Worm (Caenorhabditis elegans) whole organism, late embryonic: ENCODE results near the gene lsy-13.
A peak's percentile ranks its signal among the peaks of the same experiment; 100 is the strongest.
"Not testable (repeated sequence)": the region's sequence is repeated elsewhere in the genome, so short reads cannot be mapped to it uniquely, and the experiment has no call there.

Experiments
- C08G9.2 ChIP-seq: sonication (generic microtip); optimal IDR thresholded peaks from 2 replicates; lab custom pipeline; 2016; ENCODE audit warnings: mild to moderate bottlenecking, missing genetic modification characterization, moderate library complexity, missing compliant biosample characterization
- F13H6.1 ChIP-seq: sonication (generic microtip); optimal IDR thresholded peaks from 2 replicates; lab custom pipeline; 2016; ENCODE audit warnings: missing genetic modification characterization, missing compliant biosample characterization
- T23F11.4 ChIP-seq: fragments of 200-800 bp; sonication (Bioruptor generic); optimal IDR thresholded peaks from 2 replicates; lab custom pipeline; 2018; ENCODE audit warnings: mild to moderate bottlenecking, missing genetic modification characterization, missing compliant biosample characterization
- Y22D7AL.16 ChIP-seq: sonication (generic microtip); optimal IDR thresholded peaks from 2 replicates; lab custom pipeline; 2016; ENCODE audit warnings: missing genetic modification characterization, missing compliant biosample characterization
- ceh-14 ChIP-seq: sonication (generic microtip); optimal IDR thresholded peaks from 2 replicates; lab custom pipeline; 2016; ENCODE audit warnings: missing genotype, missing genetic modification characterization, missing compliant biosample characterization
- ceh-18 ChIP-seq: sonication (generic microtip); optimal IDR thresholded peaks from 2 replicates; lab custom pipeline; 2016; ENCODE audit warnings: missing genetic modification characterization, missing compliant biosample characterization
- ceh-2 ChIP-seq: sonication (generic microtip); optimal IDR thresholded peaks from 2 replicates; lab custom pipeline; 2016; ENCODE audit warnings: missing genotype, missing genetic modification characterization, missing compliant biosample characterization
- ceh-22 ChIP-seq: sonication (generic microtip); optimal IDR thresholded peaks from 2 replicates; lab custom pipeline; 2017; ENCODE audit warnings: missing biosample characterization, missing genetic modification characterization
- ceh-24 ChIP-seq: sonication (generic microtip); optimal IDR thresholded peaks from 2 replicates; lab custom pipeline; 2016; ENCODE audit warnings: mild to moderate bottlenecking, missing genetic modification characterization, missing compliant biosample characterization
- ceh-34 ChIP-seq: sonication (generic microtip); optimal IDR thresholded peaks from 2 replicates; lab custom pipeline; 2016; ENCODE audit warnings: mild to moderate bottlenecking, missing genetic modification characterization, missing compliant biosample characterization
- ceh-6 ChIP-seq: fragments of 200-800 bp; sonication (Bioruptor generic); optimal IDR thresholded peaks from 2 replicates; lab custom pipeline; 2018; ENCODE audit warnings: mild to moderate bottlenecking, missing genetic modification characterization, missing compliant biosample characterization
- ceh-9 ChIP-seq: sonication (generic microtip); optimal IDR thresholded peaks from 2 replicates; lab custom pipeline; 2016; ENCODE audit warnings: mild to moderate bottlenecking, missing genetic modification characterization, inconsistent platforms, missing compliant biosample characterization
- ets-4 ChIP-seq: sonication (generic microtip); optimal IDR thresholded peaks from 2 replicates; lab custom pipeline; 2016; ENCODE audit warnings: missing genetic modification characterization, missing compliant biosample characterization
- eyg-1 ChIP-seq: sonication (generic microtip); optimal IDR thresholded peaks from 2 replicates; lab custom pipeline; 2016; ENCODE audit warnings: missing genotype, missing genetic modification characterization, missing compliant biosample characterization
- fkh-10 ChIP-seq: fragments of 150-350 bp; optimal IDR thresholded peaks from 2 replicates; lab custom pipeline; 2014; ENCODE audit warnings: missing biosample characterization, missing genetic modification reagents, missing genetic modification characterization
- gmeb-2 ChIP-seq: sonication (generic microtip); optimal IDR thresholded peaks from 2 replicates; lab custom pipeline; 2016; ENCODE audit warnings: missing genetic modification characterization, inconsistent platforms, missing compliant biosample characterization
- hlh-13 ChIP-seq: fragments of 200-800 bp; sonication (Bioruptor generic); optimal IDR thresholded peaks from 2 replicates; lab custom pipeline; 2018; ENCODE audit warnings: mild to moderate bottlenecking, missing genetic modification characterization, missing compliant biosample characterization
- hlh-15 ChIP-seq: sonication (generic microtip); optimal IDR thresholded peaks from 2 replicates; lab custom pipeline; 2016; ENCODE audit warnings: missing genetic modification characterization, missing compliant biosample characterization
- hlh-30 ChIP-seq: sonication (generic microtip); optimal IDR thresholded peaks from 2 replicates; lab custom pipeline; 2017; ENCODE audit warnings: antibody characterized with exemption, missing genetic modification characterization, missing compliant biosample characterization; ENCODE audit not compliant: insufficient read depth
- hlh-6 ChIP-seq: sonication (generic microtip); optimal IDR thresholded peaks from 2 replicates; lab custom pipeline; 2016; ENCODE audit warnings: missing genotype, missing genetic modification characterization, missing compliant biosample characterization
- hlh-8 ChIP-seq: sonication (generic microtip); optimal IDR thresholded peaks from 2 replicates; lab custom pipeline; 2016; ENCODE audit warnings: missing genotype, missing genetic modification characterization, missing compliant biosample characterization
- lim-6 ChIP-seq: sonication (generic microtip); optimal IDR thresholded peaks from 2 replicates; lab custom pipeline; 2016; ENCODE audit warnings: missing genetic modification characterization, missing compliant biosample characterization
- nfya-1 ChIP-seq: sonication (generic microtip); optimal IDR thresholded peaks from 2 replicates; lab custom pipeline; 2017; ENCODE audit warnings: missing genetic modification characterization, mild to moderate bottlenecking, missing compliant biosample characterization, antibody characterized with exemption, moderate library complexity
- nhr-232 ChIP-seq: sonication (generic microtip); optimal IDR thresholded peaks from 2 replicates; lab custom pipeline; 2016; ENCODE audit warnings: missing genetic modification characterization, missing compliant biosample characterization
- pag-3 ChIP-seq: sonication (generic microtip); optimal IDR thresholded peaks from 2 replicates; lab custom pipeline; 2016; ENCODE audit warnings: missing compliant biosample characterization, missing genetic modification characterization, borderline replicate concordance
- pat-9 ChIP-seq: fragments of 200-800 bp; sonication (Bioruptor generic); optimal IDR thresholded peaks from 2 replicates; lab custom pipeline; 2018; ENCODE audit warnings: mild to moderate bottlenecking, missing genetic modification characterization, moderate library complexity, missing compliant biosample characterization
- pax-1 ChIP-seq: fragments of 150-350 bp; optimal IDR thresholded peaks from 2 replicates; lab custom pipeline; 2014; ENCODE audit warnings: missing biosample characterization, missing genetic modification characterization
- pha-2 ChIP-seq: sonication (generic microtip); optimal IDR thresholded peaks from 2 replicates; lab custom pipeline; 2017; ENCODE audit warnings: mild to moderate bottlenecking, missing genetic modification characterization, missing compliant biosample characterization
- pha-4 ChIP-seq: fragments of 150-350 bp; optimal IDR thresholded peaks from 2 replicates; lab custom pipeline; 2018; ENCODE audit warnings: missing biosample characterization, missing genetic modification reagents, missing genetic modification characterization
- pros-1 ChIP-seq: fragments of 150-350 bp; optimal IDR thresholded peaks from 2 replicates; lab custom pipeline; 2014; ENCODE audit warnings: missing biosample characterization, missing genetic modification reagents, missing genetic modification characterization
- ref-2 ChIP-seq: sonication (generic microtip); optimal IDR thresholded peaks from 2 replicates; lab custom pipeline; 2016; ENCODE audit warnings: missing genetic modification characterization, missing compliant biosample characterization
- sdc-2 ChIP-seq: sonication (generic microtip); optimal IDR thresholded peaks from 2 replicates; lab custom pipeline; 2016; ENCODE audit warnings: missing genotype, missing genetic modification characterization, missing compliant biosample characterization
- tbx-2 ChIP-seq: sonication (generic microtip); optimal IDR thresholded peaks from 2 replicates; lab custom pipeline; 2016; ENCODE audit warnings: missing genetic modification characterization, missing compliant biosample characterization
- unc-3 ChIP-seq, 2 experiments: fragments of 200-800 bp in 1 of 2; sonication (Bioruptor generic) in 1 of 2; sonication (generic microtip) in 1 of 2; conservative IDR thresholded peaks in 1 of 2; optimal IDR thresholded peaks in 1 of 2; 2 replicates each; pipeline versions ENCODE4 v1.3.6 to Lab custom; 2016 to 2022; ENCODE audit warnings: missing compliant biosample characterization in 2 of 2, missing genetic modification characterization in 2 of 2, missing genetic modification reagents in 1 of 2
- unc-42 ChIP-seq: sonication (generic microtip); optimal IDR thresholded peaks from 2 replicates; lab custom pipeline; 2016; ENCODE audit warnings: missing genotype, missing genetic modification characterization, missing compliant biosample characterization
- unc-55 ChIP-seq: sonication (generic microtip); optimal IDR thresholded peaks from 2 replicates; lab custom pipeline; 2017; ENCODE audit warnings: missing biosample characterization, missing genetic modification reagents, missing genetic modification characterization
- unc-86 ChIP-seq: sonication (generic microtip); optimal IDR thresholded peaks from 2 replicates; lab custom pipeline; 2016; ENCODE audit warnings: missing genetic modification characterization, missing compliant biosample characterization
- zip-5 ChIP-seq: sonication (generic microtip); optimal IDR thresholded peaks from 2 replicates; lab custom pipeline; 2016; ENCODE audit warnings: missing genetic modification characterization, missing compliant biosample characterization
- ztf-16 ChIP-seq: sonication (generic microtip); optimal IDR thresholded peaks from 2 replicates; lab custom pipeline; 2017; ENCODE audit warnings: missing genetic modification characterization, missing compliant biosample characterization

The lsy-13 gene

DNA sequence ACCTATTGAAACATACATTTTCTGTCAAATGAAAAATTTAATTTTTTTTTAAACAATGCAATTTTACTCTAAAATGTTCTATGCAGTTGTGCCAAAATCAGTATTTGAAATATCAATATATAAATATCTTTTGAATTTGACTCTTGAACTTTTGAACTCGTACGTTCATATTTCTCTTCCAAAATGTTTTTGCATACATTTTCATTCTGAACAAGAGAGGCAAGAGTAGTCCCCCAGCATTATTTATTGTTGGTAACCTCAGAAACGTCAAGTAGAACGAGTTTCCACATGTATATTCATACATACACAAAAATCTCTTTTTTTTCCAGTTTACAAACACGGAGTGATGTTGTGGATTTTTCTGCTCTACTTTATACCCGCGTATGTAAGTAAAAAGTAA, 32.3 kb upstream of the lsy-13 start, which contains the start of gene clec-194:
Gene clec-194, plus strand, starts transcription at position 301 of the 400 bp plus-strand sequence.
- no peak for TF ChIP-seq zip-5 (tag; lab: Kevin White, UChicago)
- TF ChIP-seq pat-9 = no peak
- no peak for TF ChIP-seq pha-4 (tag; lab: Kevin White, UChicago)
- no peak for TF ChIP-seq nhr-232 (tag; lab: Kevin White, UChicago)
- no peak for TF ChIP-seq ref-2
- no peak for TF ChIP-seq hlh-6 (tag; lab: Kevin White, UChicago)
- TF ChIP-seq ceh-22 (tag; lab: Kevin White, UChicago) = no peak
- TF ChIP-seq eyg-1 = no peak
- TF ChIP-seq hlh-13 (GFP tag; lab: Kevin White, UChicago) = no peak
- no peak for TF ChIP-seq F13H6.1 (tag; lab: Kevin White, UChicago)
- no peak for TF ChIP-seq C08G9.2 (tag; lab: Kevin White, UChicago)
- no peak for TF ChIP-seq pag-3 (tag; lab: Kevin White, UChicago)
- no peak for TF ChIP-seq hlh-30 (tag; lab: Kevin White, UChicago)
- no peak for TF ChIP-seq pha-2 (tag; lab: Kevin White, UChicago)
- TF ChIP-seq ceh-14 (tag; lab: Kevin White, UChicago) = no peak
- TF ChIP-seq gmeb-2 (tag; lab: Kevin White, UChicago) = no peak
- no peak for TF ChIP-seq unc-42 (tag; lab: Kevin White, UChicago)
- no peak for TF ChIP-seq fkh-10
- TF ChIP-seq, all 69 proteins: peak for 0

DNA sequence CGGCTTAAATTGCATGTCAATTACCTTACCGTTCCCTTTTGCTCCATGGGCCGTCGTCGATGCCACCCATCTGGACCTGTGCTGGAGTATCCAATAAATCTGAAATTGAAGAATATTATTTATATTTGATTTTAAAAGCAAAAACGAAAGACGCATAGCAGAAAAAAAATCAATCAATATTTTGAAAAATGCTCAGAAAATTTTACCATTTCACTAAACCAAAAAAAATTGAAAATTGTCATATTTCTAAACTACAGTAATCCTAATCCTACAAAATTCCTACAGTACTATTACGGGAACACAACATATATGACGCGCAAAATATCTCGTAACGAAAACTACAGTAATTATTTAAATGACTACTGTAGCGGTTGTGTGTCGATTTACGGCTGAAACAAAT, 20.8 kb upstream of the lsy-13 start, which contains the start of gene Y116A8A.150:
Gene Y116A8A.150, minus strand, starts transcription at position 101 of the 400 bp plus-strand sequence.
- not testable (repeated sequence) for TF ChIP-seq ceh-6 (GFP tag; lab: Kevin White, UChicago); T23F11.4 (GFP tag; lab: Kevin White, UChicago); ceh-18 (tag; lab: Kevin White, UChicago)

DNA sequence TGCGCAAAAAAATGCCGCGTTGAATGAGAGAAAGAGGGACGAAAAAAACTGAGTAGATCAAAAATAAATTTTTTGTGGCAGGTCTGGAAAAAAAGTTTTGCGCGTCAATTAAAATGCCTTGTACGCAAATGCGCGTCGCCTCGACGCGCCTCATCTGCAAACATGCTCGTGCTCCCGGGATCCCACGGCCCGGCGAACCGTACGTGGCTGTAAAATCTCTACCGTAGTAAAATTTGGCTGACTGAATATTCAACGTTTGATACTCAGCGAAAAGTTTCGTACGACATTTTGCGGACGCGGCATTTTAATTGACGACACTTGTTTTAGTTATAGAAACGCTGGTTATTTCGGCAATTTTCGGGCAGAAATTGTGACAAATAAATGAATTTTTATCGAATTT, 18.3 kb upstream of the lsy-13 start:
- peak; percentile 4 for TF ChIP-seq ceh-18 (tag; lab: Kevin White, UChicago)

DNA sequence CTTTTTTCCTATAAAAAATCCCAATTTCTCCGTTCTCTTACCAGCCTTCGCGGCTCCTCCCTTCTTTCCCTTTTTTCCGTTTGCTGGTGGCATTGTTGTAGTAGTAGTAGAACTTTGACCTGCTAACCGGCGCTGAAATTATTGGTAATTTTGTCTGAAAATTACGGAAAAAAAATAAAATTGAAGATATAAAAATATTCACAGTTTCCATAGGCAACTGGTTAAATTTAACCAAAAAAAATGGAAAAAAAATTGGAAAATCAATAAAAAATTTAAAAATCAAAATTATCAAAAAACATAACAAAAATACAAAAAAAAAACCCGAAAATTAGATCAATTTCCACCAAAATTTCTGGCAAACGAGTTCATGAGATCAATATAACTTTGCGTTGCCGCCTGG, 8.9 kb upstream of the lsy-13 start, which contains the start of gene map-2:
Gene map-2, minus strand, starts transcription at position 101 of the 400 bp plus-strand sequence.
- TF ChIP-seq Y22D7AL.16 (tag; lab: Kevin White, UChicago) (no peak), hlh-15 (tag; lab: Kevin White, UChicago) (no peak), ceh-22 (tag; lab: Kevin White, UChicago) (no peak), ztf-16 (tag; lab: Kevin White, UChicago) (no peak), pros-1 (tag; lab: Kevin White, UChicago) (no peak), ets-4 (tag; lab: Kevin White, UChicago) (no peak), ceh-9 (tag; lab: Kevin White, UChicago) (no peak), nfya-1 (tag; lab: Kevin White, UChicago) (no peak), ceh-24 (tag; lab: Kevin White, UChicago) (no peak), nhr-232 (tag; lab: Kevin White, UChicago) (no peak), ceh-6 (GFP tag; lab: Kevin White, UChicago) (no peak), F13H6.1 (tag; lab: Kevin White, UChicago) (no peak), pax-1 (tag; lab: Kevin White, UChicago) (no peak), hlh-6 (tag; lab: Kevin White, UChicago) (no peak), hlh-30 (tag; lab: Kevin White, UChicago) (no peak), zip-5 (tag; lab: Kevin White, UChicago) (no peak), C08G9.2 (tag; lab: Kevin White, UChicago) (no peak)

DNA sequence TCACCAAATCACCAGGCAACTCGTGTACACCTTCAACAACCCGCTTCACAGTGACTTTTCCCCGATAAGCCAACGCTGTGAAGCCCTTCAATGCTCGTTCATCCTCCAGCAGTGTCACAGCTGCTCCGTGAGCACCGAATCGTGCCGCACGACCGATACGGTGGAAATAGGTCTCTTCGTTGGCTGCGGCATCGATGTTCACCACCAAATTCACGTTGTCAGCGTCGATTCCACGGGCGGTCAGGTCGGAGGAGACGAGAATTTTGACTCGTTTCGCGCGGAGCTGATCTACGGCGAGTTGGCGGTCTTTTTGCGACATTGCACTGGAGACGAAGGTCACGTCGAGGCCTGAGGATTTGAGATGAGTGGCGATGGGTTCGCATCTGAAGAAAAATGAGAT, 3.0 kb upstream of the lsy-13 start:
- TF ChIP-seq fkh-10 = no peak
- no peak for TF ChIP-seq unc-3 (GFP tag; conservative IDR thresholded peaks at IDR 0.05; lab: Robert Waterston, UW)
- TF ChIP-seq unc-3 (tag; optimal IDR thresholded peaks at IDR 0.05; lab: Kevin White, UChicago) = no peak
- no peak for TF ChIP-seq unc-86
- TF ChIP-seq sdc-2 (tag; lab: Kevin White, UChicago) = no peak
- no peak for TF ChIP-seq pag-3 (tag; lab: Kevin White, UChicago)
- TF ChIP-seq pax-1 (tag; lab: Kevin White, UChicago) = no peak
- no peak for TF ChIP-seq unc-55 (GFP tag; lab: Kevin White, UChicago)
- no peak for TF ChIP-seq T23F11.4 (GFP tag; lab: Kevin White, UChicago)
- TF ChIP-seq tbx-2 (tag; lab: Kevin White, UChicago) = no peak
- TF ChIP-seq ceh-34 (tag; lab: Kevin White, UChicago) = no peak
- no peak for TF ChIP-seq ceh-2
- no peak for TF ChIP-seq lim-6 (tag; lab: Kevin White, UChicago)
- TF ChIP-seq hlh-8 = no peak
- no peak for TF ChIP-seq C08G9.2 (tag; lab: Kevin White, UChicago)
